Worm (Caenorhabditis elegans) whole organism, mixed stage, embryonic: Measurements from ENCODE around the gene F26C11.4.
A peak's percentile ranks its signal among the peaks of the same experiment; 100 is the strongest.

ENCODE experiments used
- M03D4.4 ChIP-seq: sonication (generic microtip); optimal IDR thresholded peaks from 2 replicates; lab custom pipeline; 2017; ENCODE audit warnings: mild to moderate bottlenecking, missing genetic modification characterization, missing compliant biosample characterization
- bed-3 ChIP-seq: fragments of 200-800 bp; sonication (Bioruptor generic); optimal IDR thresholded peaks from 3 replicates; lab custom pipeline; 2018; ENCODE audit warnings: mild to moderate bottlenecking, missing genetic modification characterization, moderate library complexity, missing compliant biosample characterization
- blmp-1 ChIP-seq: fragments of 150-350 bp; optimal IDR thresholded peaks from 2 replicates; lab custom pipeline; 2014; ENCODE audit warnings: missing biosample characterization, missing genetic modification characterization
- ceh-39 ChIP-seq: fragments of 150-350 bp; optimal IDR thresholded peaks from 2 replicates; lab custom pipeline; 2014; ENCODE audit warnings: missing biosample characterization, missing genetic modification characterization
- ceh-43 ChIP-seq: fragments of 200-800 bp; sonication (Bioruptor generic); optimal IDR thresholded peaks from 2 replicates; lab custom pipeline; 2018; ENCODE audit warnings: mild to moderate bottlenecking, missing genetic modification characterization, moderate library complexity, missing compliant biosample characterization
- ceh-83 ChIP-seq: fragments of 200-800 bp; sonication (Bioruptor generic); optimal IDR thresholded peaks from 2 replicates; lab custom pipeline; 2018; ENCODE audit warnings: mild to moderate bottlenecking, missing genetic modification characterization, missing compliant biosample characterization
- ces-1 ChIP-seq: fragments of 150-350 bp; optimal IDR thresholded peaks from 2 replicates; lab custom pipeline; 2014; ENCODE audit warnings: missing biosample characterization, missing genetic modification reagents, missing genetic modification characterization
- cnd-1 ChIP-seq: fragments of 200-800 bp; sonication (Bioruptor generic); optimal IDR thresholded peaks from 2 replicates; lab custom pipeline; 2018; ENCODE audit warnings: mild to moderate bottlenecking, missing genetic modification characterization, missing compliant biosample characterization
- drap-1 ChIP-seq: fragments of 200-800 bp; sonication (Bioruptor generic); optimal IDR thresholded peaks from 3 replicates; lab custom pipeline; 2018; ENCODE audit warnings: mild to moderate bottlenecking, missing genetic modification characterization, missing compliant biosample characterization
- elt-3 ChIP-seq: fragments of 150-350 bp; optimal IDR thresholded peaks from 2 replicates; lab custom pipeline; 2014; ENCODE audit warnings: missing biosample characterization, missing genetic modification characterization
- flh-1 ChIP-seq: fragments of 200-800 bp; sonication (Bioruptor generic); optimal IDR thresholded peaks from 2 replicates; lab custom pipeline; 2018; ENCODE audit warnings: mild to moderate bottlenecking, missing genetic modification characterization, moderate library complexity, missing compliant biosample characterization
- ham-2 ChIP-seq: fragments of 200-800 bp; sonication (Bioruptor generic); optimal IDR thresholded peaks from 2 replicates; lab custom pipeline; 2018; ENCODE audit warnings: mild to moderate bottlenecking, missing genetic modification characterization, missing compliant biosample characterization
- hlh-1 ChIP-seq: fragments of 150-350 bp; optimal IDR thresholded peaks from 2 replicates; lab custom pipeline; 2014; ENCODE audit warnings: missing biosample characterization, missing genetic modification reagents, missing genetic modification characterization
- lin-32 ChIP-seq: fragments of 200-800 bp; sonication (Bioruptor generic); optimal IDR thresholded peaks from 2 replicates; lab custom pipeline; 2018; ENCODE audit warnings: mild to moderate bottlenecking, missing genetic modification characterization, missing compliant biosample characterization
- lsy-2 ChIP-seq: fragments of 150-350 bp; optimal IDR thresholded peaks from 2 replicates; lab custom pipeline; 2014; ENCODE audit warnings: missing biosample characterization, missing genetic modification characterization
- mab-5 ChIP-seq: fragments of 150-350 bp; optimal IDR thresholded peaks from 2 replicates; lab custom pipeline; 2014; ENCODE audit warnings: missing biosample characterization, missing genetic modification characterization
- mep-1 ChIP-seq: fragments of 150-350 bp; optimal IDR thresholded peaks from 2 replicates; lab custom pipeline; 2017; ENCODE audit warnings: missing biosample characterization, missing genetic modification reagents, missing genetic modification characterization, inconsistent platforms
- mls-2 ChIP-seq: sonication (generic microtip); optimal IDR thresholded peaks from 2 replicates; lab custom pipeline; 2016; ENCODE audit warnings: mild to moderate bottlenecking, missing genetic modification characterization, moderate library complexity, missing compliant biosample characterization
- nhr-12 ChIP-seq: fragments of 150-350 bp; optimal IDR thresholded peaks from 2 replicates; lab custom pipeline; 2014; ENCODE audit warnings: missing biosample characterization, missing genetic modification characterization
- nhr-2 ChIP-seq: fragments of 150-350 bp; optimal IDR thresholded peaks from 2 replicates; lab custom pipeline; 2014; ENCODE audit warnings: missing biosample characterization, missing genetic modification characterization
- nhr-28 ChIP-seq: fragments of 150-350 bp; optimal IDR thresholded peaks from 2 replicates; lab custom pipeline; 2014; ENCODE audit warnings: missing biosample characterization, missing genetic modification characterization
- nhr-76 ChIP-seq: sonication (generic microtip); optimal IDR thresholded peaks from 2 replicates; lab custom pipeline; 2017; ENCODE audit warnings: missing biosample characterization, missing genetic modification characterization
- pha-4 ChIP-seq: fragments of 150-350 bp; optimal IDR thresholded peaks from 2 replicates; lab custom pipeline; 2018; ENCODE audit warnings: missing biosample characterization, missing genetic modification reagents, missing genetic modification characterization
- sem-2 ChIP-seq: fragments of 200-800 bp; sonication (Bioruptor generic); optimal IDR thresholded peaks from 2 replicates; lab custom pipeline; 2018; ENCODE audit warnings: mild to moderate bottlenecking, missing genetic modification characterization, missing compliant biosample characterization
- sptf-1 ChIP-seq: sonication (generic microtip); optimal IDR thresholded peaks from 2 replicates; lab custom pipeline; 2017; ENCODE audit warnings: mild to moderate bottlenecking, missing genetic modification characterization, moderate library complexity, missing compliant biosample characterization
- tbx-8 ChIP-seq: fragments of 200-800 bp; sonication (Bioruptor generic); optimal IDR thresholded peaks from 2 replicates; lab custom pipeline; 2018; ENCODE audit warnings: mild to moderate bottlenecking, missing genetic modification characterization, moderate library complexity, missing compliant biosample characterization
- unc-120 ChIP-seq: sonication (generic microtip); optimal IDR thresholded peaks from 2 replicates; lab custom pipeline; 2017; ENCODE audit warnings: missing genetic modification characterization, missing compliant biosample characterization; ENCODE audit not compliant: poor library complexity, severe bottlenecking
- unc-39 ChIP-seq: fragments of 150-350 bp; optimal IDR thresholded peaks from 2 replicates; lab custom pipeline; 2014; ENCODE audit warnings: missing biosample characterization, missing genetic modification characterization
- unc-62 ChIP-seq: fragments of 150-350 bp; optimal IDR thresholded peaks from 2 replicates; lab custom pipeline; 2014; ENCODE audit warnings: missing biosample characterization, missing genetic modification reagents, missing genetic modification characterization
- zip-8 ChIP-seq: fragments of 150-350 bp; optimal IDR thresholded peaks from 2 replicates; lab custom pipeline; 2014; ENCODE audit warnings: missing biosample characterization, missing genetic modification characterization
- ztf-11 ChIP-seq: fragments of 150-350 bp; optimal IDR thresholded peaks from 2 replicates; lab custom pipeline; 2014; ENCODE audit warnings: missing biosample characterization, missing genetic modification characterization

F26C11.4 gene

ce11 chrII:9938877-9939276, 22.8 kb upstream of the F26C11.4 start, which contains the start of the genes C05C10.7 and C05C10.5:
Gene C05C10.7 (minus strand): TSS chrII:9938971.
Gene C05C10.5 (plus strand): TSS chrII:9939040.
- TF ChIP-seq sptf-1 (tag; lab: Kevin White, UChicago) (no peak), mls-2 (tag; lab: Kevin White, UChicago) (no peak), bed-3 (no peak), unc-39 (tag; lab: Kevin White, UChicago) (no peak), drap-1 (GFP tag; lab: Kevin White, UChicago) (no peak), tbx-8 (GFP tag; lab: Kevin White, UChicago) (no peak), ham-2 (no peak), ceh-39 (no peak), sem-2 (GFP tag; lab: Kevin White, UChicago) (no peak), nhr-28 (tag; lab: Kevin White, UChicago) (no peak), lin-32 (no peak), hlh-1 (tag; lab: Kevin White, UChicago) (no peak), cnd-1 (tag; lab: Kevin White, UChicago) (no peak)

ce11 chrII:9937611-9938010, 21.5 kb upstream of the F26C11.4 start:
- peak; percentile 38 for TF ChIP-seq hlh-1 (tag; lab: Kevin White, UChicago)
- TF ChIP-seq lsy-2 (tag; lab: Kevin White, UChicago), result no peak

- no peak for TF ChIP-seq nhr-76
- TF ChIP-seq unc-120, result no peak
- no peak for TF ChIP-seq ceh-83 (GFP tag; lab: Kevin White, UChicago)
- TF ChIP-seq M03D4.4 (tag; lab: Kevin White, UChicago), result no peak
- TF ChIP-seq unc-62 (GFP tag; lab: Kevin White, UChicago), result no peak
- no peak for TF ChIP-seq ham-2
These were observed 20.8 kb upstream of the F26C11.4 start, which contains the start of gene C05C10.3 for ce11 chrII:9936859-9937258. Gene C05C10.3 (minus strand): TSS chrII:9936893.

ce11 chrII:9935664-9936063, 19.6 kb upstream of the F26C11.4 start:
- TF ChIP-seq ham-2 (no peak), lin-32 (no peak), nhr-12 (tag; lab: Kevin White, UChicago) (no peak), unc-62 (GFP tag; lab: Kevin White, UChicago) (no peak), mep-1 (tag; lab: Kevin White, UChicago) (no peak), zip-8 (tag; lab: Kevin White, UChicago) (no peak), ceh-83 (GFP tag; lab: Kevin White, UChicago) (no peak), M03D4.4 (tag; lab: Kevin White, UChicago) (no peak), sem-2 (GFP tag; lab: Kevin White, UChicago) (no peak), cnd-1 (tag; lab: Kevin White, UChicago) (no peak), tbx-8 (GFP tag; lab: Kevin White, UChicago) (no peak), ces-1 (no peak), flh-1 (GFP tag; lab: Kevin White, UChicago) (no peak)

ce11 chrII:9935044-9935599, 19.0 kb upstream of the F26C11.4 start:
- TF ChIP-seq hlh-1 (tag; lab: Kevin White, UChicago) (no peak), ham-2 (no peak), mep-1 (tag; lab: Kevin White, UChicago) (no peak), unc-120 (no peak), lin-32 (no peak), ces-1 (no peak), sem-2 (GFP tag; lab: Kevin White, UChicago) (no peak), bed-3 (no peak), drap-1 (GFP tag; lab: Kevin White, UChicago) (no peak), ceh-39 (no peak), ceh-83 (GFP tag; lab: Kevin White, UChicago) (no peak), ceh-43 (no peak)

- TF ChIP-seq ztf-11 (tag; lab: Kevin White, UChicago) (no peak), sem-2 (GFP tag; lab: Kevin White, UChicago) (no peak), lsy-2 (tag; lab: Kevin White, UChicago) (no peak), pha-4 (tag; lab: Kevin White, UChicago) (no peak), blmp-1 (tag; lab: Kevin White, UChicago) (no peak), hlh-1 (tag; lab: Kevin White, UChicago) (no peak), ceh-43 (no peak), mab-5 (tag; lab: Kevin White, UChicago) (no peak), zip-8 (tag; lab: Kevin White, UChicago) (no peak), M03D4.4 (tag; lab: Kevin White, UChicago) (no peak), ces-1 (no peak), ceh-39 (no peak), elt-3 (tag; lab: Kevin White, UChicago) (no peak), mls-2 (tag; lab: Kevin White, UChicago) (no peak), bed-3 (no peak), unc-120 (no peak), mep-1 (tag; lab: Kevin White, UChicago) (no peak), tbx-8 (GFP tag; lab: Kevin White, UChicago) (no peak), ceh-83 (GFP tag; lab: Kevin White, UChicago) (no peak), nhr-2 (no peak)
- TF ChIP-seq, all 35 proteins: peak for 0
These were observed 18.5 kb upstream of the F26C11.4 start for ce11 chrII:9934570-9934969.
